Fruit fly (Drosophila melanogaster) whole organism, embryonic: ENCODE measurements around the gene ppl.

ENCODE experiments used
- Xrp1 ChIP-seq: fragments of 200-800 bp; sonication (Bioruptor generic); IDR thresholded peaks from 2 replicates; pipeline ENCODE4 v1.3.6; 2022; ENCODE audit warnings: missing biosample characterization, missing genetic modification characterization
- ara ChIP-seq: fragments of 200-800 bp; sonication (Bioruptor generic); IDR thresholded peaks from 2 replicates; pipeline ENCODE4 v1.3.6; 2022; ENCODE audit warnings: missing biosample characterization, missing genetic modification characterization
- ems ChIP-seq: fragments of 200-800 bp; sonication (Bioruptor generic); optimal IDR thresholded peaks from 3 replicates; lab custom pipeline; 2016; ENCODE audit warnings: missing biosample characterization, missing genetic modification characterization
- h ChIP-seq: fragments of >200 bp; optimal IDR thresholded peaks from 2 replicates; lab custom pipeline; 2017

- no peak for TF ChIP-seq ara (GFP tag; lab: Robert Waterston, UW)
- no peak for TF ChIP-seq h (lab: Kevin White, UChicago)
- TF ChIP-seq ems (GFP tag; lab: Kevin White, UChicago): no peak
- no peak for TF ChIP-seq Xrp1 (GFP tag; lab: Robert Waterston, UW)
These were observed at the start of gene ppl for dm6 chr3L:21280996-21281691.
